Fruit fly (Drosophila melanogaster): ENCODE results near the gene Fum2.

Gene Fum2

dm6 chrX:6698248-6698812 is 16.8 kb downstream of the Fum2 start, which contains the start of gene CG14440:
Gene CG14440 (minus strand): TSS chrX:6698567.
- no peak for TF ChIP-seq Vsx2 (GFP tag; optimal IDR thresholded peaks at IDR 0.05; ENCODE audit: partially characterized antibody)
- TF ChIP-seq lola (GFP tag; optimal IDR thresholded peaks at IDR 0.05) = no peak
- TF ChIP-seq Rel (GFP tag; optimal IDR thresholded peaks at IDR 0.05) = no peak
- TF ChIP-seq Rel (tag; optimal IDR thresholded peaks at IDR 0.05) = peak; percentile 81

- TF ChIP-seq N (GFP tag; optimal IDR thresholded peaks at IDR 0.05) = no peak
- TF ChIP-seq pan (optimal IDR thresholded peaks at IDR 0.05) = no peak
- peak; percentile 65 for TF ChIP-seq rgr (GFP tag; optimal IDR thresholded peaks at IDR 0.05)
- no peak for TF ChIP-seq dl (GFP tag; optimal IDR thresholded peaks at IDR 0.05; ENCODE audit: insufficient read depth in 1 of 2, partially characterized antibody in 2 of 2)
- TF ChIP-seq ey (GFP tag; optimal IDR thresholded peaks at IDR 0.05) = peak; percentile 39
- TF ChIP-seq usp (GFP tag; optimal IDR thresholded peaks at IDR 0.05) = no peak
- TF ChIP-seq Hr83 (GFP tag; optimal IDR thresholded peaks at IDR 0.05; ENCODE audit: poor library complexity, severe bottlenecking) = no peak
- no peak for TF ChIP-seq dsf (GFP tag; optimal IDR thresholded peaks at IDR 0.05; ENCODE audit: borderline replicate concordance)
- TF ChIP-seq psq (GFP tag; optimal IDR thresholded peaks at IDR 0.05) = peak; percentile 69
- peak; percentile 40 for TF ChIP-seq OdsH (GFP tag; optimal IDR thresholded peaks at IDR 0.05)
- TF ChIP-seq Hnf4 (GFP tag; optimal IDR thresholded peaks at IDR 0.05) = peak; percentile 45
- TF ChIP-seq foxo (GFP tag; optimal IDR thresholded peaks at IDR 0.05) = peak in 1 of 2 experiments; percentile 51
- TF ChIP-seq tai (GFP tag; optimal IDR thresholded peaks at IDR 0.05) = no peak
- TF ChIP-seq Mio (GFP tag; optimal IDR thresholded peaks at IDR 0.05) = no peak
- TF ChIP-seq fru (GFP tag; optimal IDR thresholded peaks at IDR 0.05) = peak; percentile 100
- peak; percentile 57 for TF ChIP-seq br (GFP tag; optimal IDR thresholded peaks at IDR 0.05)
- peak; percentile 50 for TF ChIP-seq HLH106 (tag; optimal IDR thresholded peaks at IDR 0.05)
- peak; percentile 66 for TF ChIP-seq h (GFP tag; optimal IDR thresholded peaks at IDR 0.05)
- TF ChIP-seq GATAd (GFP tag; optimal IDR thresholded peaks at IDR 0.05) = no peak
- peak; percentile 17 for TF ChIP-seq CG9705 (GFP tag; optimal IDR thresholded peaks at IDR 0.05)
- TF ChIP-seq lola (GFP tag; optimal IDR thresholded peaks at IDR 0.05) = no peak
- TF ChIP-seq brk (GFP tag; optimal IDR thresholded peaks at IDR 0.05) = peak; percentile 44
- TF ChIP-seq sv (GFP tag; optimal IDR thresholded peaks at IDR 0.05) = peak; percentile 34
- peak; percentile 73 for TF ChIP-seq Sp1 (GFP tag; optimal IDR thresholded peaks at IDR 0.05)
- TF ChIP-seq Jra (GFP tag; optimal IDR thresholded peaks at IDR 0.05) = no peak
- TF ChIP-seq Dfd (GFP tag; optimal IDR thresholded peaks at IDR 0.05) = no peak
- TF ChIP-seq sage (GFP tag; optimal IDR thresholded peaks at IDR 0.05) = peak; percentile 21
- TF ChIP-seq woc (GFP tag; optimal IDR thresholded peaks at IDR 0.05) = peak; percentile 93
- peak; percentile 47 for TF ChIP-seq CG32264 (GFP tag; optimal IDR thresholded peaks at IDR 0.05)
- peak; percentile 71 for TF ChIP-seq Myc (optimal IDR thresholded peaks at IDR 0.05)
- TF ChIP-seq CrebA (GFP tag; optimal IDR thresholded peaks at IDR 0.05; ENCODE audit: borderline replicate concordance) = no peak
- no peak for TF ChIP-seq Hr78 (GFP tag; optimal IDR thresholded peaks at IDR 0.05)
- no peak for TF ChIP-seq Vsx2 (GFP tag; optimal IDR thresholded peaks at IDR 0.05; ENCODE audit: partially characterized antibody)
- peak; percentile 57 for TF ChIP-seq Rel (GFP tag; optimal IDR thresholded peaks at IDR 0.05)
- peak; percentile 21 for TF ChIP-seq Rel (tag; optimal IDR thresholded peaks at IDR 0.05)
- TF ChIP-seq Abd-B (GFP tag; optimal IDR thresholded peaks at IDR 0.05) = no peak
- no peak for TF ChIP-seq Dif (GFP tag; optimal IDR thresholded peaks at IDR 0.05; ENCODE audit: partially characterized antibody)
- TF ChIP-seq dmrt93B (GFP tag; optimal IDR thresholded peaks at IDR 0.05) = peak; percentile 3
- no peak for TF ChIP-seq jim (GFP tag; optimal IDR thresholded peaks at IDR 0.05)
Observed at dm6 chrX:6699255-6699885, 17.8 kb downstream of the Fum2 start, which contains the start of gene CG14441. Gene CG14441 (plus strand): TSS chrX:6699508.
